Worm (Caenorhabditis elegans) whole organism, L2 larva: ENCODE measurements around the gene dhs-7.

ENCODE experiments used
- R02D3.7 ChIP-seq: fragments of 150-350 bp; optimal IDR thresholded peaks from 2 replicates; lab custom pipeline; 2014; ENCODE audit warnings: missing biosample characterization, missing genetic modification characterization
- ZK546.5 ChIP-seq: sonication (generic microtip); optimal IDR thresholded peaks from 2 replicates; lab custom pipeline; 2017; ENCODE audit warnings: missing biosample characterization, missing genetic modification characterization
- aly-2 ChIP-seq: fragments of 150-350 bp; optimal IDR thresholded peaks from 2 replicates; lab custom pipeline; 2014; ENCODE audit warnings: missing biosample characterization, missing genetic modification characterization
- nhr-6 ChIP-seq: fragments of 150-350 bp; optimal IDR thresholded peaks from 2 replicates; lab custom pipeline; 2014; ENCODE audit warnings: missing biosample characterization, missing genetic modification characterization
- unc-39 ChIP-seq: fragments of 150-350 bp; optimal IDR thresholded peaks from 2 replicates; lab custom pipeline; 2014; ENCODE audit warnings: missing biosample characterization, missing genetic modification characterization
- unc-62 ChIP-seq: fragments of 150-350 bp; optimal IDR thresholded peaks from 2 replicates; lab custom pipeline; 2014; ENCODE audit warnings: missing biosample characterization, missing genetic modification reagents, missing genetic modification characterization
- ztf-4 ChIP-seq: fragments of 150-350 bp; optimal IDR thresholded peaks from 2 replicates; lab custom pipeline; 2014; ENCODE audit warnings: missing biosample characterization, missing genetic modification characterization

DNA sequence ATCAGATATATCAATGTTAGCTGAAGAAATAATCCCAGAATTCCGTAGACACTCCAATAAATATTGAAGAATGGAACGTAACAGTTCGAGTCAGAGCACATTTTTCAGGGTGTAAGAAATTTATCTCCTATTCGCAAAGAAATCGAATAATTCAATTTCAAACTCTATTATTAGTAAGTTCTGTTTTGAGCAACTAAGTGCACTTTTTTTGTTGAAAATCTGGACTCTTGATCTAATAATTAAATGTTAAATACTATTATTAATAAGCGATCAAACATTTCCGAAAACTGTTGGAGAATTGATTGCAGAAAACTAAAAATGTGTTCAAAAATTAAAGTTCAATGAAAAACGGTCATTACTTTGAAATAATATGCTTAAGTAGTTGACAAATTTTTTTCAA lies 5.2 kb downstream of the dhs-7 start, which contains the start of gene srd-56:
- TF ChIP-seq unc-62 (no peak), ztf-4 (no peak), ZK546.5 (tag; lab: Kevin White, UChicago) (no peak), nhr-6 (no peak), aly-2 (no peak), unc-39 (no peak), R02D3.7 (tag; lab: Kevin White, UChicago) (no peak)
